Worm (Caenorhabditis elegans) whole organism, early embryonic: ENCODE measurements around the gene C39D10.8.

Experiments
- B0310.2 ChIP-seq: sonication (generic microtip); optimal IDR thresholded peaks from 2 replicates; lab custom pipeline; 2016; ENCODE audit warnings: mild to moderate bottlenecking, missing genetic modification characterization, missing compliant biosample characterization
- F13C5.2 ChIP-seq: sonication (generic microtip); optimal IDR thresholded peaks from 2 replicates; lab custom pipeline; 2017; ENCODE audit warnings: mild to moderate bottlenecking, missing genetic modification characterization, inconsistent platforms, missing compliant biosample characterization
- aly-1 ChIP-seq: sonication (generic microtip); optimal IDR thresholded peaks from 2 replicates; lab custom pipeline; 2016; ENCODE audit warnings: missing genetic modification characterization, missing compliant biosample characterization
- ama-1 ChIP-seq: fragments of 150-350 bp; optimal IDR thresholded peaks from 2 replicates; lab custom pipeline; 2014
- ets-7 ChIP-seq: sonication (generic microtip); optimal IDR thresholded peaks from 2 replicates; lab custom pipeline; 2016; ENCODE audit warnings: missing genotype, missing genetic modification characterization, missing compliant biosample characterization
- flt-1 ChIP-seq: fragments of 200-800 bp; sonication (Bioruptor generic); IDR thresholded peaks from 2 replicates; pipeline ENCODE4 v1.3.6; 2022; ENCODE audit warnings: missing genetic modification characterization, missing compliant biosample characterization
- hmbx-1 ChIP-seq: sonication (generic microtip); optimal IDR thresholded peaks from 2 replicates; lab custom pipeline; 2016; ENCODE audit warnings: mild to moderate bottlenecking, missing genetic modification characterization, missing compliant biosample characterization
- hnd-1 ChIP-seq: sonication (generic microtip); optimal IDR thresholded peaks from 2 replicates; lab custom pipeline; 2016; ENCODE audit warnings: missing genetic modification characterization, missing compliant biosample characterization
- pes-1 ChIP-seq: fragments of 200-800 bp; sonication (Bioruptor generic); IDR thresholded peaks from 2 replicates; pipeline ENCODE4 v1.3.6; 2022; ENCODE audit warnings: missing genetic modification reagents, missing genetic modification characterization, missing compliant biosample characterization
- scrt-1 ChIP-seq: fragments of 200-800 bp; sonication (Bioruptor generic); IDR thresholded peaks from 2 replicates; pipeline ENCODE4 v1.3.6; 2022; ENCODE audit warnings: missing genetic modification characterization, missing compliant biosample characterization
- sea-1 ChIP-seq: fragments of 200-800 bp; sonication (Bioruptor generic); conservative IDR thresholded peaks from 2 replicates; pipeline ENCODE4 v1.3.6; 2022; ENCODE audit warnings: missing genetic modification characterization, missing compliant biosample characterization
- tbx-11 ChIP-seq: fragments of 200-800 bp; sonication (Bioruptor generic); IDR thresholded peaks from 2 replicates; pipeline ENCODE4 v1.3.6; 2022; ENCODE audit warnings: missing genetic modification characterization, missing compliant biosample characterization
- tra-4 ChIP-seq: sonication (generic microtip); optimal IDR thresholded peaks from 2 replicates; lab custom pipeline; 2017; ENCODE audit warnings: missing genetic modification characterization, missing compliant biosample characterization

DNA sequence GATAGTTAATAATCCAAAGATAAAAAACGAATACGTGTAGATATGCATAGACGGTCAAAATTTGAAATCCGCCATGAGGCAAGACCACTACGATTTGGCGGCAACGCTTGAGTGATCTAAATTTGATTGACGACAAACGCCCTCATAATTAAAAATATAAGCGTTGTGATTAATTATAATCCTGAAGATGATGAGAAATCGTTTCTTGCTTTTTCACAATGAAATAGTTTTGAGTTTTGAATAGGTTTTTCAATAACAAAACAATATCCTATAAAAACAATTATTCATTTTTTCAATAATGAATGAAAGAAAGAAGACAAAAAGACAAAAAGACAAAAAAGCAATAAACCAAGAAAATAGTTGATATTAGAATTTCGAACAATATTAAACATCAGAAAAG lies 33.3 kb downstream of the C39D10.8 start, which contains the start of gene C54D2.6:
- TF ChIP-seq ama-1 (no peak), F13C5.2 (tag; lab: Kevin White, UChicago) (no peak), hnd-1 (tag; lab: Kevin White, UChicago) (no peak), hmbx-1 (tag; lab: Kevin White, UChicago) (no peak), scrt-1 (GFP tag; lab: Robert Waterston, UW) (no peak), tra-4 (no peak), tbx-11 (GFP tag; lab: Robert Waterston, UW) (no peak), B0310.2 (no peak), aly-1 (tag; lab: Kevin White, UChicago) (no peak), flt-1 (GFP tag; lab: Robert Waterston, UW) (no peak), pes-1 (GFP tag; lab: Robert Waterston, UW) (no peak), ets-7 (tag; lab: Kevin White, UChicago) (no peak), sea-1 (GFP tag; lab: Robert Waterston, UW) (no peak)
